Worm (Caenorhabditis elegans) whole organism, L1 larva: ENCODE measurements around the gene R07A4.2.

Experiments
- C04F5.9 ChIP-seq: sonication (generic microtip); optimal IDR thresholded peaks from 2 replicates; lab custom pipeline; 2016; ENCODE audit warnings: missing genetic modification characterization, missing compliant biosample characterization
- F16B12.6 ChIP-seq: fragments of 150-350 bp; optimal IDR thresholded peaks from 2 replicates; lab custom pipeline; 2014; ENCODE audit warnings: missing biosample characterization, missing genetic modification characterization
- Y116A8C.19 ChIP-seq: sonication (generic microtip); optimal IDR thresholded peaks from 2 replicates; lab custom pipeline; 2016; ENCODE audit warnings: missing compliant biosample characterization, missing genetic modification characterization, borderline replicate concordance
- aha-1 ChIP-seq: fragments of 150-350 bp; optimal IDR thresholded peaks from 2 replicates; lab custom pipeline; 2014; ENCODE audit warnings: missing biosample characterization, missing genetic modification characterization
- alr-1 ChIP-seq: fragments of 200-800 bp; sonication (Bioruptor generic); optimal IDR thresholded peaks from 2 replicates; lab custom pipeline; 2018; ENCODE audit warnings: borderline replicate concordance, mild to moderate bottlenecking, missing genetic modification characterization, missing compliant biosample characterization
- ama-1 ChIP-seq: fragments of 150-350 bp; optimal IDR thresholded peaks from 2 replicates; lab custom pipeline; 2014
- blmp-1 ChIP-seq: fragments of 150-350 bp; optimal IDR thresholded peaks from 2 replicates; lab custom pipeline; 2014; ENCODE audit warnings: missing biosample characterization, missing genetic modification characterization
- ceh-82 ChIP-seq, 3 experiments: fragments of 150-350 bp in 1 of 3; sonication (generic microtip) in 2 of 3; optimal IDR thresholded peaks; 2 replicates each; lab custom pipeline; 2014 to 2017; ENCODE audit warnings: missing biosample characterization in 3 of 3, missing genetic modification characterization in 3 of 3
- ceh-90 ChIP-seq: sonication (generic microtip); optimal IDR thresholded peaks from 2 replicates; lab custom pipeline; 2016; ENCODE audit warnings: missing genetic modification characterization, missing compliant biosample characterization
- dpl-1 ChIP-seq, 3 experiments: fragments of 150-350 bp in 2 of 3; sonication (generic microtip) in 1 of 3; optimal IDR thresholded peaks; 2 replicates each; lab custom pipeline; 2014 to 2017; ENCODE audit warnings: missing biosample characterization in 3 of 3, missing genetic modification characterization in 3 of 3, missing genetic modification reagents in 3 of 3
- dsc-1 ChIP-seq: sonication (generic microtip); optimal IDR thresholded peaks from 2 replicates; lab custom pipeline; 2016; ENCODE audit warnings: mild to moderate bottlenecking, missing genetic modification characterization, missing compliant biosample characterization
- efl-1 ChIP-seq, 4 experiments: fragments of 150-350 bp; optimal IDR thresholded peaks in 3 of 4; peaks in 1 of 4; 1 replicate in 1 of 4; 2 replicates in 3 of 4; lab custom pipeline; 2014; ENCODE audit warnings: missing biosample characterization in 2 of 4, missing genetic modification characterization in 2 of 4, missing genetic modification reagents in 2 of 4
- egl-13 ChIP-seq: sonication (generic microtip); optimal IDR thresholded peaks from 2 replicates; lab custom pipeline; 2016; ENCODE audit warnings: missing genotype, missing genetic modification reagents, missing genetic modification characterization, missing compliant biosample characterization
- elt-2 ChIP-seq: sonication (generic microtip); optimal IDR thresholded peaks from 2 replicates; lab custom pipeline; 2016; ENCODE audit warnings: missing genetic modification characterization, mild to moderate bottlenecking, inconsistent platforms, missing compliant biosample characterization, missing genetic modification reagents
- elt-3 ChIP-seq, 6 experiments: fragments of 150-350 bp in 1 of 6; sonication (generic microtip); optimal IDR thresholded peaks; 2 replicates each; lab custom pipeline; 2017 to 2018; ENCODE audit warnings: missing biosample characterization in 6 of 6, missing genetic modification characterization in 6 of 6, inconsistent platforms in 1 of 6
- ets-5 ChIP-seq: fragments of 200-800 bp; sonication (Bioruptor generic); IDR thresholded peaks from 2 replicates; pipeline ENCODE4 v1.3.6; 2022; ENCODE audit warnings: missing genetic modification characterization, missing compliant biosample characterization
- fkh-10 ChIP-seq: sonication (generic microtip); optimal IDR thresholded peaks from 2 replicates; lab custom pipeline; 2017; ENCODE audit warnings: missing biosample characterization, missing genetic modification reagents, missing genetic modification characterization
- fkh-8 ChIP-seq: sonication (generic microtip); optimal IDR thresholded peaks from 2 replicates; lab custom pipeline; 2016; ENCODE audit warnings: mild to moderate bottlenecking, missing genetic modification characterization, missing compliant biosample characterization
- grh-1 ChIP-seq: fragments of 200-800 bp; sonication (Bioruptor generic); IDR thresholded peaks from 2 replicates; pipeline ENCODE4 v1.3.6; 2022; ENCODE audit warnings: missing genetic modification reagents, missing genetic modification characterization, missing compliant biosample characterization
- hlh-17 ChIP-seq: fragments of 200-800 bp; sonication (Bioruptor generic); optimal IDR thresholded peaks from 2 replicates; lab custom pipeline; 2018; ENCODE audit warnings: missing genetic modification characterization, mild to moderate bottlenecking, missing compliant biosample characterization, moderate library complexity, borderline replicate concordance
- hlh-4 ChIP-seq: sonication (generic microtip); optimal IDR thresholded peaks from 2 replicates; lab custom pipeline; 2016; ENCODE audit warnings: mild to moderate bottlenecking, missing genetic modification characterization, missing compliant biosample characterization
- hpl-2 ChIP-seq: fragments of 150-350 bp; optimal IDR thresholded peaks from 2 replicates; lab custom pipeline; 2014; ENCODE audit warnings: missing biosample characterization, missing genetic modification reagents, missing genetic modification characterization
- irx-1 ChIP-seq: sonication (generic microtip); optimal IDR thresholded peaks from 2 replicates; lab custom pipeline; 2016; ENCODE audit warnings: missing genetic modification characterization, missing compliant biosample characterization
- isw-1 ChIP-seq: fragments of 200-800 bp; sonication (Bioruptor generic); IDR thresholded peaks from 2 replicates; pipeline ENCODE4 v1.3.6; 2022; ENCODE audit warnings: missing genetic modification characterization, missing compliant biosample characterization
- jun-1 ChIP-seq: fragments of 150-350 bp; optimal IDR thresholded peaks from 2 replicates; lab custom pipeline; 2014; ENCODE audit warnings: missing biosample characterization, missing genetic modification reagents, missing genetic modification characterization
- lin-15B ChIP-seq: fragments of 150-350 bp; sonication (generic microtip); optimal IDR thresholded peaks from 3 replicates; lab custom pipeline; 2014; ENCODE audit warnings: missing biosample characterization, missing genetic modification characterization
- lin-35 ChIP-seq, 2 experiments: fragments of 150-350 bp; optimal IDR thresholded peaks; 2 replicates each; lab custom pipeline; 2014; ENCODE audit warnings: missing biosample characterization in 2 of 2, missing genetic modification characterization in 2 of 2, missing genetic modification reagents in 2 of 2
- lin-39 ChIP-seq: fragments of 150-350 bp; optimal IDR thresholded peaks from 2 replicates; lab custom pipeline; 2014; ENCODE audit warnings: missing biosample characterization, missing genetic modification reagents, missing genetic modification characterization
- lsy-2 ChIP-seq, 2 experiments: fragments of 150-350 bp; optimal IDR thresholded peaks; 2 replicates each; lab custom pipeline; 2014; ENCODE audit warnings: missing biosample characterization in 2 of 2, missing genetic modification characterization in 2 of 2
- mab-9 ChIP-seq: fragments of 200-800 bp; sonication (Bioruptor generic); IDR thresholded peaks from 2 replicates; pipeline ENCODE4 v1.3.6; 2022; ENCODE audit warnings: missing genetic modification reagents, missing genetic modification characterization, missing compliant biosample characterization
- mef-2 ChIP-seq: fragments of 150-350 bp; optimal IDR thresholded peaks from 2 replicates; lab custom pipeline; 2014; ENCODE audit warnings: missing biosample characterization, missing genetic modification characterization
- mep-1 ChIP-seq: fragments of 150-350 bp; optimal IDR thresholded peaks from 2 replicates; lab custom pipeline; 2014; ENCODE audit warnings: missing biosample characterization, missing genetic modification characterization
- nhr-11 ChIP-seq: fragments of 150-350 bp; optimal IDR thresholded peaks from 2 replicates; lab custom pipeline; 2014; ENCODE audit warnings: missing biosample characterization, missing genetic modification characterization
- nhr-12 ChIP-seq: sonication (generic microtip); optimal IDR thresholded peaks from 2 replicates; lab custom pipeline; 2017; ENCODE audit warnings: missing biosample characterization, missing genetic modification characterization
- nhr-19 ChIP-seq: fragments of 200-800 bp; sonication (Bioruptor generic); conservative IDR thresholded peaks from 2 replicates; pipeline ENCODE4 v1.3.6; 2022; ENCODE audit warnings: missing genetic modification characterization, missing compliant biosample characterization
- nhr-20 ChIP-seq: sonication (generic microtip); optimal IDR thresholded peaks from 2 replicates; lab custom pipeline; 2016; ENCODE audit warnings: mild to moderate bottlenecking, missing genetic modification characterization, missing compliant biosample characterization
- nhr-71 ChIP-seq: sonication (generic microtip); optimal IDR thresholded peaks from 2 replicates; lab custom pipeline; 2016; ENCODE audit warnings: mild to moderate bottlenecking, missing genetic modification characterization, moderate library complexity, missing compliant biosample characterization
- nhr-85 ChIP-seq: sonication (generic microtip); peaks from one replicate; lab custom pipeline; 2016; ENCODE audit warnings: missing genetic modification characterization, inconsistent platforms, missing compliant biosample characterization
- nhr-90 ChIP-seq: sonication (generic microtip); optimal IDR thresholded peaks from 2 replicates; lab custom pipeline; 2016; ENCODE audit warnings: mild to moderate bottlenecking, missing genetic modification characterization, missing compliant biosample characterization; ENCODE audit not compliant: poor library complexity
- pag-3 ChIP-seq: sonication (generic microtip); optimal IDR thresholded peaks from 2 replicates; lab custom pipeline; 2017; ENCODE audit warnings: missing genetic modification characterization, mild to moderate bottlenecking, missing compliant biosample characterization, antibody characterized with exemption, borderline replicate concordance; ENCODE audit not compliant: insufficient read depth
- pax-3 ChIP-seq: fragments of 200-800 bp; sonication (Bioruptor generic); optimal IDR thresholded peaks from 2 replicates; lab custom pipeline; 2018; ENCODE audit warnings: mild to moderate bottlenecking, missing genetic modification characterization, moderate library complexity, missing compliant biosample characterization
- rnt-1 ChIP-seq: sonication (generic microtip); optimal IDR thresholded peaks from 2 replicates; lab custom pipeline; 2016; ENCODE audit warnings: mild to moderate bottlenecking, missing genetic modification characterization, moderate library complexity, missing compliant biosample characterization
- snpc-4 ChIP-seq: fragments of 150-350 bp; optimal IDR thresholded peaks from 2 replicates; lab custom pipeline; 2014; ENCODE audit warnings: missing biosample characterization, missing genetic modification characterization
- swsn-7 ChIP-seq: sonication (generic microtip); optimal IDR thresholded peaks from 2 replicates; lab custom pipeline; 2016; ENCODE audit warnings: missing genetic modification characterization, missing compliant biosample characterization
- tlp-1 ChIP-seq: fragments of 150-350 bp; optimal IDR thresholded peaks from 2 replicates; lab custom pipeline; 2014; ENCODE audit warnings: missing biosample characterization, missing genetic modification characterization
- unc-130 ChIP-seq: fragments of 150-350 bp; optimal IDR thresholded peaks from 2 replicates; lab custom pipeline; 2017; ENCODE audit warnings: missing biosample characterization, missing genetic modification characterization, inconsistent platforms
- unc-30 ChIP-seq: sonication (generic microtip); optimal IDR thresholded peaks from 2 replicates; lab custom pipeline; 2017; ENCODE audit warnings: missing biosample characterization, missing genetic modification characterization
- unc-98 ChIP-seq: fragments of 200-800 bp; sonication (Bioruptor generic); IDR thresholded peaks from 2 replicates; pipeline ENCODE4 v1.3.6; 2022; ENCODE audit warnings: missing genetic modification characterization, missing compliant biosample characterization
- xbp-1 ChIP-seq: sonication (generic microtip); optimal IDR thresholded peaks from 2 replicates; lab custom pipeline; 2016; ENCODE audit warnings: missing genetic modification characterization, missing compliant biosample characterization
- zag-1 ChIP-seq: fragments of 150-350 bp; optimal IDR thresholded peaks from 2 replicates; lab custom pipeline; 2014; ENCODE audit warnings: missing biosample characterization, missing genetic modification characterization
- ztf-11 ChIP-seq, 2 experiments: sonication (generic microtip); optimal IDR thresholded peaks; 2 replicates each; lab custom pipeline; 2016 to 2017; ENCODE audit warnings: missing genetic modification characterization in 2 of 2, missing biosample characterization in 1 of 2, missing compliant biosample characterization in 1 of 2
- ztf-4 ChIP-seq: fragments of 150-350 bp; optimal IDR thresholded peaks from 2 replicates; lab custom pipeline; 2014; ENCODE audit warnings: missing biosample characterization, missing genetic modification characterization

The R07A4.2 gene

ce11 chrX:10770988-10771496 is 24.8 kb upstream of the R07A4.2 start (continued):
- TF ChIP-seq lin-15B (tag; lab: Kevin White, UChicago), result no peak
- TF ChIP-seq pag-3 (tag; lab: Kevin White, UChicago), result peak; percentile 45
- TF ChIP-seq hpl-2 (GFP tag; lab: Kevin White, UChicago), result no peak
- peak; percentile 78 for TF ChIP-seq nhr-11 (tag; lab: Kevin White, UChicago)
- TF ChIP-seq hlh-4 (tag; lab: Kevin White, UChicago), result no peak
- no peak for TF ChIP-seq alr-1 (tag; lab: Kevin White, UChicago)
- peak; percentile 8 to 78 (median 55) for TF ChIP-seq ceh-82 (tag; optimal IDR thresholded peaks at IDR 0.05; lab: Kevin White, UChicago)
- peak; percentile 29 for TF ChIP-seq snpc-4 (tag; lab: Kevin White, UChicago)
- TF ChIP-seq fkh-10, result peak; percentile 76
- peak; percentile 34; the same call in 1 of the 2 replicates for TF ChIP-seq unc-98
- TF ChIP-seq Y116A8C.19 (tag; lab: Kevin White, UChicago), result no peak
- TF ChIP-seq elt-2, result peak; percentile 45
- TF ChIP-seq ztf-11 (tag; optimal IDR thresholded peaks at IDR 0.05; lab: Kevin White, UChicago), result no peak
- peak; percentile 67 for TF ChIP-seq C04F5.9
- TF ChIP-seq egl-13 (tag; lab: Kevin White, UChicago), result peak; percentile 89
- peak; percentile 85 for TF ChIP-seq mep-1 (tag; lab: Kevin White, UChicago)
- TF ChIP-seq aha-1 (tag; lab: Kevin White, UChicago), result peak; percentile 17
- TF ChIP-seq mab-9 (GFP tag; lab: Robert Waterston, UW), result no peak
- peak; percentile 41 to 75 for TF ChIP-seq lin-35 (GFP tag; optimal IDR thresholded peaks at IDR 0.05; lab: Kevin White, UChicago)
- no peak for TF ChIP-seq zag-1 (tag; lab: Kevin White, UChicago)
- TF ChIP-seq jun-1 (tag; lab: Kevin White, UChicago), result peak; percentile 65
- peak; percentile 89 for TF ChIP-seq nhr-19 (GFP tag; lab: Robert Waterston, UW)
- TF ChIP-seq ceh-90, result no peak
- peak; percentile 92 for TF ChIP-seq fkh-8 (tag; lab: Kevin White, UChicago)
- peak; percentile 75 for TF ChIP-seq xbp-1 (tag; lab: Kevin White, UChicago)
- TF ChIP-seq rnt-1 (tag; lab: Kevin White, UChicago), result peak; percentile 81
- TF ChIP-seq tlp-1 (tag; lab: Kevin White, UChicago), result no peak
- TF ChIP-seq unc-30 (tag; lab: Kevin White, UChicago), result no peak
- peak; percentile 87 for TF ChIP-seq swsn-7 (tag; lab: Kevin White, UChicago)
- TF ChIP-seq nhr-90, result peak; percentile 76
- TF ChIP-seq nhr-85 (tag; lab: Kevin White, UChicago), result peak; percentile 97
- peak; percentile 71 for TF ChIP-seq mef-2 (tag; lab: Kevin White, UChicago)
- TF ChIP-seq hlh-17 (GFP tag; lab: Kevin White, UChicago), result no peak
- peak; percentile 50 to 55 for TF ChIP-seq efl-1 (optimal IDR thresholded peaks at IDR 0.05; lab: Kevin White, UChicago)
- peak; percentile 19 to 87 for TF ChIP-seq efl-1 (GFP tag; optimal IDR thresholded peaks at IDR 0.05 in 1 of 2; lab: Kevin White, UChicago)
- no peak for TF ChIP-seq nhr-12 (tag; lab: Kevin White, UChicago)
- TF ChIP-seq F16B12.6, result no peak
- peak; percentile 100 for TF ChIP-seq blmp-1
- peak; percentile 22 to 31 (median 24) for TF ChIP-seq dpl-1 (GFP tag; optimal IDR thresholded peaks at IDR 0.05; lab: Kevin White, UChicago)
- peak; percentile 61 for TF ChIP-seq grh-1
- no peak for TF ChIP-seq ets-5 (GFP tag; lab: Robert Waterston, UW)
- TF ChIP-seq isw-1 (GFP tag; lab: Robert Waterston, UW), result peak; percentile 50
- peak in 3 of 6 experiments; percentile 4 to 95 (median 73) for TF ChIP-seq elt-3 (tag; optimal IDR thresholded peaks at IDR 0.05; lab: Kevin White, UChicago)
- peak; percentile 83 to 91 for TF ChIP-seq lsy-2 (tag; optimal IDR thresholded peaks at IDR 0.05; lab: Kevin White, UChicago)
- TF ChIP-seq lin-39 (tag; lab: Kevin White, UChicago), result peak; percentile 78
- TF ChIP-seq ztf-4 (tag; lab: Kevin White, UChicago), result peak; percentile 74
- TF ChIP-seq nhr-71 (tag; lab: Kevin White, UChicago), result peak; percentile 99
- peak; percentile 89 for TF ChIP-seq irx-1 (tag; lab: Kevin White, UChicago)
- TF ChIP-seq nhr-20, result peak; percentile 98
- TF ChIP-seq pax-3 (tag; lab: Kevin White, UChicago), result peak; percentile 69
- TF ChIP-seq ama-1, result peak; percentile 3
- peak; percentile 74 for TF ChIP-seq dsc-1
- peak; percentile 60 for TF ChIP-seq unc-130 (tag; lab: Kevin White, UChicago)
